Worm (Caenorhabditis elegans) whole organism, L2 larva: ENCODE results near the gene Y40B10B.1.
A peak's percentile ranks its signal among the peaks of the same experiment; 100 is the strongest.

Experiments used
- C34F6.9 ChIP-seq: fragments of 150-350 bp; optimal IDR thresholded peaks from 2 replicates; lab custom pipeline; 2014; ENCODE audit warnings: missing biosample characterization, missing genetic modification characterization
- F13H6.1 ChIP-seq: sonication (generic microtip); optimal IDR thresholded peaks from 2 replicates; lab custom pipeline; 2016; ENCODE audit warnings: missing genetic modification characterization, missing compliant biosample characterization
- R02D3.7 ChIP-seq: fragments of 150-350 bp; optimal IDR thresholded peaks from 2 replicates; lab custom pipeline; 2014; ENCODE audit warnings: missing biosample characterization, missing genetic modification characterization
- aly-2 ChIP-seq: fragments of 150-350 bp; optimal IDR thresholded peaks from 2 replicates; lab custom pipeline; 2014; ENCODE audit warnings: missing biosample characterization, missing genetic modification characterization
- ceh-82 ChIP-seq: fragments of 150-350 bp; optimal IDR thresholded peaks from 2 replicates; lab custom pipeline; 2014; ENCODE audit warnings: missing biosample characterization, missing genetic modification characterization
- crh-2 ChIP-seq: sonication (generic microtip); optimal IDR thresholded peaks from 2 replicates; lab custom pipeline; 2017; ENCODE audit warnings: missing biosample characterization, missing genetic modification characterization
- elt-3 ChIP-seq: sonication (generic microtip); optimal IDR thresholded peaks from 2 replicates; lab custom pipeline; 2017; ENCODE audit warnings: missing biosample characterization, missing genetic modification characterization
- gmeb-1 ChIP-seq: fragments of 150-350 bp; optimal IDR thresholded peaks from 2 replicates; lab custom pipeline; 2014; ENCODE audit warnings: missing biosample characterization, missing genetic modification characterization
- lin-11 ChIP-seq: fragments of 150-350 bp; sonication (generic microtip); optimal IDR thresholded peaks from 2 replicates; lab custom pipeline; 2014; ENCODE audit warnings: missing biosample characterization, missing genetic modification characterization, inconsistent platforms, mixed read lengths
- lin-13 ChIP-seq: fragments of 150-350 bp; optimal IDR thresholded peaks from 2 replicates; lab custom pipeline; 2014; ENCODE audit warnings: missing biosample characterization, missing genetic modification reagents, missing genetic modification characterization
- lin-39 ChIP-seq: fragments of 150-350 bp; optimal IDR thresholded peaks from 2 replicates; lab custom pipeline; 2014; ENCODE audit warnings: missing biosample characterization, missing genetic modification reagents, missing genetic modification characterization
- lsy-2 ChIP-seq, 2 experiments: fragments of 150-350 bp in 1 of 2; sonication (generic microtip) in 1 of 2; optimal IDR thresholded peaks; 2 replicates each; lab custom pipeline; 2014 to 2017; ENCODE audit warnings: missing biosample characterization in 2 of 2, missing genetic modification characterization in 2 of 2
- mab-5 ChIP-seq: fragments of 150-350 bp; optimal IDR thresholded peaks from 2 replicates; lab custom pipeline; 2014; ENCODE audit warnings: missing biosample characterization, missing genetic modification characterization
- mbf-1 ChIP-seq: sonication (generic microtip); optimal IDR thresholded peaks from 2 replicates; lab custom pipeline; 2017; ENCODE audit warnings: missing biosample characterization, missing genetic modification characterization
- nhr-11 ChIP-seq: fragments of 150-350 bp; optimal IDR thresholded peaks from 2 replicates; lab custom pipeline; 2014; ENCODE audit warnings: missing biosample characterization, missing genetic modification characterization
- nhr-129 ChIP-seq: fragments of 150-350 bp; optimal IDR thresholded peaks from 2 replicates; lab custom pipeline; 2014; ENCODE audit warnings: missing biosample characterization, missing genetic modification characterization
- nhr-23 ChIP-seq: fragments of 150-350 bp; optimal IDR thresholded peaks from 2 replicates; lab custom pipeline; 2014; ENCODE audit warnings: missing biosample characterization, missing genetic modification reagents, missing genetic modification characterization
- nhr-237 ChIP-seq: fragments of 150-350 bp; optimal IDR thresholded peaks from 2 replicates; lab custom pipeline; 2014; ENCODE audit warnings: missing biosample characterization, missing genetic modification characterization
- nhr-25 ChIP-seq: fragments of 150-350 bp; sonication (generic microtip); optimal IDR thresholded peaks from 3 replicates; lab custom pipeline; 2014; ENCODE audit warnings: missing biosample characterization, missing genetic modification characterization
- nhr-6 ChIP-seq: fragments of 150-350 bp; optimal IDR thresholded peaks from 2 replicates; lab custom pipeline; 2014; ENCODE audit warnings: missing biosample characterization, missing genetic modification characterization
- nhr-77 ChIP-seq: fragments of 150-350 bp; optimal IDR thresholded peaks from 2 replicates; lab custom pipeline; 2014; ENCODE audit warnings: missing biosample characterization, missing genetic modification characterization
- peb-1 ChIP-seq: fragments of 150-350 bp; optimal IDR thresholded peaks from 2 replicates; lab custom pipeline; 2014; ENCODE audit warnings: missing biosample characterization, missing genetic modification characterization
- sem-4 ChIP-seq: fragments of 150-350 bp; optimal IDR thresholded peaks from 2 replicates; lab custom pipeline; 2014; ENCODE audit warnings: missing biosample characterization, missing genetic modification reagents, missing genetic modification characterization
- sma-3 ChIP-seq: sonication (generic microtip); optimal IDR thresholded peaks from 2 replicates; lab custom pipeline; 2016; ENCODE audit warnings: missing genetic modification reagents, missing genetic modification characterization, missing compliant biosample characterization
- sma-9 ChIP-seq, 2 experiments: fragments of 150-350 bp in 1 of 2; sonication (generic microtip) in 1 of 2; optimal IDR thresholded peaks; 2 replicates each; lab custom pipeline; 2014 to 2016; ENCODE audit warnings: missing genetic modification characterization in 2 of 2, mild to moderate bottlenecking in 1 of 2, missing biosample characterization in 1 of 2, missing compliant biosample characterization in 1 of 2, missing genetic modification reagents in 1 of 2, moderate library complexity in 1 of 2
- unc-55 ChIP-seq: fragments of 150-350 bp; sonication (generic microtip); optimal IDR thresholded peaks from 3 replicates; lab custom pipeline; 2014; ENCODE audit warnings: missing biosample characterization, missing genetic modification reagents, missing genetic modification characterization
- unc-62 ChIP-seq: fragments of 150-350 bp; optimal IDR thresholded peaks from 2 replicates; lab custom pipeline; 2014; ENCODE audit warnings: missing biosample characterization, missing genetic modification reagents, missing genetic modification characterization
- ztf-11 ChIP-seq: sonication (generic microtip); optimal IDR thresholded peaks from 2 replicates; lab custom pipeline; 2017; ENCODE audit warnings: missing biosample characterization, missing genetic modification characterization
- ztf-4 ChIP-seq: fragments of 150-350 bp; optimal IDR thresholded peaks from 2 replicates; lab custom pipeline; 2014; ENCODE audit warnings: missing biosample characterization, missing genetic modification characterization

Y40B10B.1 gene

DNA sequence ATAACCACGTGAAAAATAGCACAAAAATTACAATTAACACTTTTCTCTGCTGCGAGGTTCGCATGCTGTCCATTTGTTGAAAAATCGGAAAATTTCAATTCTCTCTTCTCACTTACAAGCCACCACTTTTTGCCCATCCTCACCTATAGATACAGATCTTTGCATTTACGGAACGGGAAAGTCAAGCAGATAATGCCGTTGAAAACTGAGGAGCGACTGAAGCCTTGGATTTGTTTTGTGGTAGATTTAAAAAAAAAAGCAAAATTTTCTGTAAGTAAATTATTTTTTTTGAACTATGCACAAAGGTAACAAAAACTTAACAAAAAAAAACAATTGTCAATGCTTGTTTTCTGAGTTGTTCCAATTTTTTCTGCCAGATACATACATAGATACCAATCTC, 35.9 kb downstream of the Y40B10B.1 start, which contains the start of gene T06A1.1:
Gene T06A1.1, minus strand, starts transcription at position 101 of the 400 bp plus-strand sequence.
- TF ChIP-seq lin-39 (tag; lab: Kevin White, UChicago) = no peak
- TF ChIP-seq sma-3 (GFP tag; lab: Kevin White, UChicago) = no peak

- TF ChIP-seq gmeb-1 (tag; lab: Kevin White, UChicago) (no peak), ztf-4 (no peak), R02D3.7 (tag; lab: Kevin White, UChicago) (no peak), unc-55 (GFP tag; lab: Kevin White, UChicago) (no peak), nhr-25 (tag; lab: Kevin White, UChicago) (no peak), ztf-11 (tag; lab: Kevin White, UChicago) (no peak), F13H6.1 (tag; lab: Kevin White, UChicago) (no peak), lin-11 (tag; lab: Kevin White, UChicago) (no peak), C34F6.9 (tag; lab: Kevin White, UChicago) (no peak), unc-62 (GFP tag; lab: Kevin White, UChicago) (no peak), elt-3 (tag; lab: Kevin White, UChicago) (no peak)
Observed at ce11 chrV:1921321-1921720, 40.0 kb downstream of the Y40B10B.1 start, which contains the start of gene gst-37. Gene gst-37 (plus strand): TSS chrV:1921621.

ce11 chrV:1920105-1920504, 41.2 kb downstream of the Y40B10B.1 start, which contains the start of gene Y32G9A.12:
Gene Y32G9A.12 (minus strand): TSS chrV:1920205.
- TF ChIP-seq nhr-11 (tag; lab: Kevin White, UChicago) (no peak), crh-2 (tag; lab: Kevin White, UChicago) (no peak), lsy-2 (tag; optimal IDR thresholded peaks at IDR 0.05; lab: Kevin White, UChicago) (no peak), sem-4 (no peak), aly-2 (tag; lab: Kevin White, UChicago) (no peak), sma-3 (GFP tag; lab: Kevin White, UChicago) (no peak), lin-39 (tag; lab: Kevin White, UChicago) (no peak), nhr-6 (tag; lab: Kevin White, UChicago) (no peak), peb-1 (tag; lab: Kevin White, UChicago) (no peak), mab-5 (tag; lab: Kevin White, UChicago) (no peak), nhr-77 (no peak), sma-9 (GFP tag; optimal IDR thresholded peaks at IDR 0.05; lab: Kevin White, UChicago) (no peak), sma-9 (tag; optimal IDR thresholded peaks at IDR 0.05; lab: Kevin White, UChicago) (no peak), nhr-237 (tag; lab: Kevin White, UChicago) (no peak), R02D3.7 (tag; lab: Kevin White, UChicago) (no peak)
- TF ChIP-seq, all 48 proteins: peak for 0

ce11 chrV:1918030-1918559, 43.3 kb downstream of the Y40B10B.1 start, which contains the start of gene Y32G9A.2:
Gene Y32G9A.2 (plus strand): TSS chrV:1918509.
- TF ChIP-seq sem-4 = no peak
- no peak for TF ChIP-seq lin-11 (tag; lab: Kevin White, UChicago)
- no peak for TF ChIP-seq mbf-1 (tag; lab: Kevin White, UChicago)
- TF ChIP-seq nhr-129 (tag; lab: Kevin White, UChicago) = peak; percentile 50
- TF ChIP-seq C34F6.9 (tag; lab: Kevin White, UChicago) = peak; percentile 67
- no peak for TF ChIP-seq ceh-82 (tag; lab: Kevin White, UChicago)
- TF ChIP-seq unc-55 (GFP tag; lab: Kevin White, UChicago) = peak; percentile 62
- TF ChIP-seq gmeb-1 (tag; lab: Kevin White, UChicago) = peak; percentile 41
- peak; percentile 34 for TF ChIP-seq lin-13 (GFP tag; lab: Kevin White, UChicago)

- TF ChIP-seq nhr-23 (tag; lab: Kevin White, UChicago) (no peak), nhr-129 (tag; lab: Kevin White, UChicago) (no peak), sma-9 (GFP tag; optimal IDR thresholded peaks at IDR 0.05; lab: Kevin White, UChicago) (no peak), sma-9 (tag; optimal IDR thresholded peaks at IDR 0.05; lab: Kevin White, UChicago) (no peak), gmeb-1 (tag; lab: Kevin White, UChicago) (no peak), mbf-1 (tag; lab: Kevin White, UChicago) (no peak)
Observed at ce11 chrV:1911102-1911501, 50.3 kb downstream of the Y40B10B.1 start, which contains the start of gene Y32G9A.3. Gene Y32G9A.3 (plus strand): TSS chrV:1911402.
